Fruit fly (Drosophila melanogaster) S2 (cell line): ENCODE results near the gene indra.

Experiments used
- CG8478 ChIP-seq: fragments of >200 bp; optimal IDR thresholded peaks from 2 replicates; lab custom pipeline; 2018
- CTCF ChIP-seq, 2 experiments: fragments of >200 bp; optimal IDR thresholded peaks; 2 replicates each; lab custom pipeline; 2018

DNA sequence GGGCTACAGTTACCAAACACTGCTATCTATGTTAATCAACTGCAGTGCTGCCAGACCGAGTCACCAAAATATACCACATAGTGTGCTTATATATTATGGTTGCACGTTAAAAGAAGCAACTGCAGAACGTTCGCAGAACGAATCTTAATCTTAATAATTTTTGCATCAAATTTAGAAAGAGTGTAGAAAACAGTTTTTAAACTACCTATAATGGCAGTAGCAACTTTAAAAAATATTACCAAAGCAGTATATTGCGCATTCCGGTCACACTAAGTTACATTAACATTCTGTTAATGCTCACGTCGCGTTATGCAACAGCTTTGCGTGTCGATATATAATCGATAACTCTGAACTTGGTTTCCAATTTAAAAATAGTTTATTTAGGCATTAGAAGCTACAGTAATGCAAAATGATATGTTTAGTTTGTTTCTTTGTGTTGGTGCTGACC, at the start of gene indra:
- TF ChIP-seq CG8478 (lab: Kevin White, UChicago) (no peak), CTCF (optimal IDR thresholded peaks at IDR 0.05; lab: Kevin White, UChicago) (no peak)
